In the genomic region with DNA sequence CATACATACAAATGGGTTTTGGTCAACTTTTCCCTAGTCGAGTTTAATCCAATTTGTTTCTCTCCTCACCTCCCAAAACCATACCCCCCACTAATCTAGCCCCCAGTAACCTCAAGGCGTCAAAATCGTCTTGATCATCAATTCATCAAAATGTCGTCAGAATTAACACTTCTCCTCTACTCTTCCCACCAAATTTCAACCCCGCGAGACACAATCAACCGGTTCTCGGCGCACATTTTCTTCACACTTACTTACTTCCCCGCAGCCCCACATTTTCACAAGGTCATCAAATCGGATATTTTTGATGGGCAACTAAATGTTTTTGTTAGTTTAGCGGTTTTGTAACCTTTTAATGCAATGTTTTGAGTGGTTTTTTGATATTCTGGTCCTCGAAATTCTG, we compare ENCODE assay signal across 1 worm cellular context.
TF ChIP-seq lines count a peak whose summit lies in the region.

No protein-coding gene starts in this region.

TF ChIP-seq in whole organism, L1 larva, 84 proteins besides CTCF, POLR2A, EP300 and RAD21 (continued from another document):
- TF ChIP-seq egl-13 (tag; optimal IDR thresholded peaks at IDR 0.05; lab: Kevin White, UChicago) (no peak), nhr-76 (tag; optimal IDR thresholded peaks at IDR 0.05; lab: Kevin White, UChicago) (no peak), snu-23 (GFP tag; optimal IDR thresholded peaks at IDR 0.05; lab: Kevin White, UChicago) (peak; percentile 37), pqm-1 (tag; optimal IDR thresholded peaks at IDR 0.05; lab: Kevin White, UChicago) (no peak), unc-98 (GFP tag; IDR thresholded peaks at IDR 0.05; lab: Robert Waterston, UW) (no peak), nhr-77 (tag; optimal IDR thresholded peaks at IDR 0.05; lab: Kevin White, UChicago) (no peak), unc-86 (tag; optimal IDR thresholded peaks at IDR 0.05; lab: Kevin White, UChicago) (no peak), nhr-19 (GFP tag; conservative IDR thresholded peaks at IDR 0.05; lab: Robert Waterston, UW) (no peak), tbx-2 (tag; optimal IDR thresholded peaks at IDR 0.05; lab: Kevin White, UChicago) (no peak), lin-14 (GFP tag; optimal IDR thresholded peaks at IDR 0.05; lab: Kevin White, UChicago) (peak; percentile 70), nhr-12 (tag; optimal IDR thresholded peaks at IDR 0.05; lab: Kevin White, UChicago) (no peak), lin-35 (GFP tag; optimal IDR thresholded peaks at IDR 0.05; lab: Kevin White, UChicago) (no peak), grh-1 (GFP tag; IDR thresholded peaks at IDR 0.05; lab: Robert Waterston, UW) (peak; percentile 63), pag-3 (tag; optimal IDR thresholded peaks at IDR 0.05; lab: Kevin White, UChicago; ENCODE audit: borderline replicate concordance, insufficient read depth) (no peak), efl-3 (GFP tag; optimal IDR thresholded peaks at IDR 0.05; lab: Kevin White, UChicago) (no peak), irx-1 (tag; optimal IDR thresholded peaks at IDR 0.05; lab: Kevin White, UChicago) (no peak), nhr-20 (tag; optimal IDR thresholded peaks at IDR 0.05; lab: Kevin White, UChicago) (peak; percentile 23), nhr-28 (tag; optimal IDR thresholded peaks at IDR 0.05; lab: Kevin White, UChicago) (no peak), aly-2 (tag; optimal IDR thresholded peaks at IDR 0.05; lab: Kevin White, UChicago) (no peak), ztf-11 (tag; optimal IDR thresholded peaks at IDR 0.05; lab: Kevin White, UChicago) (no peak), nhr-47 (tag; optimal IDR thresholded peaks at IDR 0.05; lab: Kevin White, UChicago) (no peak), skn-1 (tag; optimal IDR thresholded peaks at IDR 0.05; lab: Kevin White, UChicago) (peak; percentile 26), pax-3 (tag; optimal IDR thresholded peaks at IDR 0.05; lab: Kevin White, UChicago) (no peak), hlh-4 (tag; optimal IDR thresholded peaks at IDR 0.05; lab: Kevin White, UChicago) (no peak), mep-1 (tag; optimal IDR thresholded peaks at IDR 0.05; lab: Kevin White, UChicago) (no peak), hlh-17 (GFP tag; optimal IDR thresholded peaks at IDR 0.05; lab: Kevin White, UChicago; ENCODE audit: borderline replicate concordance) (no peak), blmp-1 (tag; optimal IDR thresholded peaks at IDR 0.05; lab: Kevin White, UChicago) (peak; percentile 68), ceh-63 (GFP tag; optimal IDR thresholded peaks at IDR 0.05; lab: Kevin White, UChicago) (no peak), dpl-1 (GFP tag; optimal IDR thresholded peaks at IDR 0.05; lab: Kevin White, UChicago) (no peak), jun-1 (tag; optimal IDR thresholded peaks at IDR 0.05; lab: Kevin White, UChicago) (no peak), swsn-7 (tag; optimal IDR thresholded peaks at IDR 0.05; lab: Kevin White, UChicago) (no peak), nhr-84 (tag; optimal IDR thresholded peaks at IDR 0.05; lab: Kevin White, UChicago) (no peak), nhr-71 (tag; optimal IDR thresholded peaks at IDR 0.05; lab: Kevin White, UChicago) (no peak), zag-1 (tag; optimal IDR thresholded peaks at IDR 0.05; lab: Kevin White, UChicago) (no peak), elt-2 (tag; optimal IDR thresholded peaks at IDR 0.05; lab: Kevin White, UChicago) (no peak), lir-3 (tag; optimal IDR thresholded peaks at IDR 0.05; lab: Kevin White, UChicago; ENCODE audit: poor library complexity) (no peak), C16A3.4 (tag; optimal IDR thresholded peaks at IDR 0.05; lab: Kevin White, UChicago) (no peak), vab-15 (tag; optimal IDR thresholded peaks at IDR 0.05; lab: Kevin White, UChicago) (peak; percentile 53), ama-1 (optimal IDR thresholded peaks at IDR 0.05; lab: Kevin White, UChicago) (no peak), Y116A8C.19 (tag; optimal IDR thresholded peaks at IDR 0.05; lab: Kevin White, UChicago; ENCODE audit: borderline replicate concordance) (no peak), fkh-4 (tag; optimal IDR thresholded peaks at IDR 0.05; lab: Kevin White, UChicago; ENCODE audit: borderline replicate concordance) (no peak), elt-3 (tag; optimal IDR thresholded peaks at IDR 0.05; lab: Kevin White, UChicago) (peak in 2 of 6 experiments; percentile 8 to 16), egl-27 (tag; optimal IDR thresholded peaks at IDR 0.05; lab: Kevin White, UChicago) (no peak), mdl-1 (tag; optimal IDR thresholded peaks at IDR 0.05; lab: Kevin White, UChicago) (no peak), ceh-90 (tag; optimal IDR thresholded peaks at IDR 0.05; lab: Kevin White, UChicago) (no peak), fkh-8 (tag; optimal IDR thresholded peaks at IDR 0.05; lab: Kevin White, UChicago) (no peak), snpc-4 (tag; optimal IDR thresholded peaks at IDR 0.05; lab: Kevin White, UChicago) (peak; percentile 48), lin-13 (GFP tag; optimal IDR thresholded peaks at IDR 0.05; lab: Kevin White, UChicago) (peak; percentile 15), isw-1 (GFP tag; IDR thresholded peaks at IDR 0.05; lab: Robert Waterston, UW) (no peak), hpl-2 (GFP tag; optimal IDR thresholded peaks at IDR 0.05; lab: Kevin White, UChicago) (no peak), sup-37 (GFP tag; optimal IDR thresholded peaks at IDR 0.05; lab: Kevin White, UChicago) (no peak), efl-1 (optimal IDR thresholded peaks at IDR 0.05; lab: Kevin White, UChicago) (no peak), efl-1 (GFP tag; optimal IDR thresholded peaks at IDR 0.05 in 1 of 2; lab: Kevin White, UChicago) (no peak), zip-4 (GFP tag; optimal IDR thresholded peaks at IDR 0.05; lab: Kevin White, UChicago) (no peak), ces-1 (GFP tag; optimal IDR thresholded peaks at IDR 0.05; lab: Kevin White, UChicago) (no peak), unc-130 (tag; optimal IDR thresholded peaks at IDR 0.05; lab: Kevin White, UChicago) (no peak), alr-1 (tag; optimal IDR thresholded peaks at IDR 0.05; lab: Kevin White, UChicago; ENCODE audit: borderline replicate concordance) (no peak), F16B12.6 (tag; optimal IDR thresholded peaks at IDR 0.05; lab: Kevin White, UChicago) (no peak), ztf-4 (tag; optimal IDR thresholded peaks at IDR 0.05; lab: Kevin White, UChicago) (no peak), lsy-2 (tag; optimal IDR thresholded peaks at IDR 0.05; lab: Kevin White, UChicago) (peak in 1 of 2 experiments; percentile 4), mab-9 (GFP tag; IDR thresholded peaks at IDR 0.05; lab: Robert Waterston, UW) (no peak)
